Fruit fly (Drosophila melanogaster) ovary, adult (tissue): ENCODE data around the gene CG7423.

Source experiments
- CG17801 ChIP-seq: fragments of 200-800 bp; optimal IDR thresholded peaks from 2 replicates; lab custom pipeline; 2019; ENCODE audit warnings: missing biosample characterization, mild to moderate bottlenecking, missing genetic modification characterization, moderate library complexity; ENCODE audit not compliant: partially characterized antibody

CG7423 gene

DNA sequence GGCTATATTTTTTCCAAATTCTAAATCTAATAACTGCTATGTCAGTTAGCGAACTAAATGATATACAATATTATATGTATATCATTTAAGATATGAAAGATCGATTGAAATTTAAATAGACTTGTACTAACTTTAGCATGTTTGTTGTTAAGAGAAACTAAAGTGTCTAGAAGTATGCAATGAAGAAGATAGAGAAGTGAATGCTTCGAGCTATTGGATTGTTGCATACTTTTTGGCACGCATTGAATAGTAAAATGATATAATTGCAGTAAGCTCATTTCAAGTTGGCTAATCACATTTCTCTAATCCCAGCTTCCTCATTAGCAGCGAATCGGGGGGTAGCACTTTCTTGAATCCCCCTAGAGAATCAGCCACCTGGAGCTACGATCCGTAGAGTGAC, 49.4 kb downstream of the CG7423 start:
- TF ChIP-seq CG17801 (GFP tag; lab: Kevin White, UChicago), result no peak
